Worm (Caenorhabditis elegans) whole organism, L3 larva: ENCODE measurements around the gene F08D12.7.

Experiments
- R02D3.7 ChIP-seq: fragments of 150-350 bp; optimal IDR thresholded peaks from 2 replicates; lab custom pipeline; 2014; ENCODE audit warnings: missing biosample characterization, missing genetic modification characterization
- ZK546.5 ChIP-seq: sonication (generic microtip); optimal IDR thresholded peaks from 2 replicates; lab custom pipeline; 2017; ENCODE audit warnings: missing biosample characterization, missing genetic modification characterization
- aly-2 ChIP-seq: fragments of 150-350 bp; optimal IDR thresholded peaks from 2 replicates; lab custom pipeline; 2014; ENCODE audit warnings: missing biosample characterization, missing genetic modification characterization
- ama-1 ChIP-seq: fragments of 150-350 bp; optimal IDR thresholded peaks from 2 replicates; lab custom pipeline; 2018
- ceh-16 ChIP-seq: sonication (generic microtip); optimal IDR thresholded peaks from 2 replicates; lab custom pipeline; 2017; ENCODE audit warnings: missing biosample characterization, missing genetic modification characterization
- ceh-28 ChIP-seq: fragments of 150-350 bp; optimal IDR thresholded peaks from 2 replicates; lab custom pipeline; 2014; ENCODE audit warnings: missing biosample characterization, missing genetic modification reagents, missing genetic modification characterization
- ceh-82 ChIP-seq: fragments of 150-350 bp; optimal IDR thresholded peaks from 2 replicates; lab custom pipeline; 2014; ENCODE audit warnings: missing biosample characterization, missing genetic modification characterization
- daf-12 ChIP-seq: fragments of 150-350 bp; optimal IDR thresholded peaks from 2 replicates; lab custom pipeline; 2014; ENCODE audit warnings: missing biosample characterization, missing genetic modification reagents, missing genetic modification characterization
- egl-27 ChIP-seq: sonication (generic microtip); optimal IDR thresholded peaks from 4 replicates; lab custom pipeline; 2017; ENCODE audit warnings: missing biosample characterization, missing genetic modification reagents, missing genetic modification characterization
- egl-5 ChIP-seq: fragments of 150-350 bp; optimal IDR thresholded peaks from 2 replicates; lab custom pipeline; 2017; ENCODE audit warnings: missing biosample characterization, missing genetic modification reagents, missing genetic modification characterization, inconsistent platforms
- elt-1 ChIP-seq: fragments of 150-350 bp; optimal IDR thresholded peaks from 2 replicates; lab custom pipeline; 2014; ENCODE audit warnings: missing biosample characterization, missing genetic modification characterization
- elt-2 ChIP-seq: sonication (generic microtip); optimal IDR thresholded peaks from 2 replicates; lab custom pipeline; 2016; ENCODE audit warnings: missing genetic modification reagents, mild to moderate bottlenecking, missing genetic modification characterization, missing compliant biosample characterization
- elt-3 ChIP-seq, 3 experiments: fragments of 150-350 bp in 1 of 3; sonication (generic microtip) in 2 of 3; optimal IDR thresholded peaks; 2 replicates in 2 of 3; 4 replicates in 1 of 3; lab custom pipeline; 2014 to 2017; ENCODE audit warnings: missing biosample characterization in 3 of 3, missing genetic modification characterization in 3 of 3
- eor-1 ChIP-seq, 2 experiments: fragments of 150-350 bp; optimal IDR thresholded peaks; 2 replicates each; lab custom pipeline; 2014 to 2018; ENCODE audit warnings: missing biosample characterization in 2 of 2, missing genetic modification characterization in 2 of 2
- fkh-10 ChIP-seq: sonication (generic microtip); optimal IDR thresholded peaks from 2 replicates; lab custom pipeline; 2017; ENCODE audit warnings: missing biosample characterization, missing genetic modification reagents, missing genetic modification characterization
- fkh-2 ChIP-seq: fragments of 150-350 bp; optimal IDR thresholded peaks from 2 replicates; lab custom pipeline; 2014; ENCODE audit warnings: missing biosample characterization, missing genetic modification reagents, missing genetic modification characterization
- fos-1 ChIP-seq: fragments of 150-350 bp; optimal IDR thresholded peaks from 2 replicates; lab custom pipeline; 2014; ENCODE audit warnings: missing biosample characterization, missing genetic modification characterization
- hmg-11 ChIP-seq: sonication (generic microtip); optimal IDR thresholded peaks from 2 replicates; lab custom pipeline; 2016; ENCODE audit warnings: missing genetic modification characterization, missing compliant biosample characterization
- jun-1 ChIP-seq: fragments of 150-350 bp; optimal IDR thresholded peaks from 2 replicates; lab custom pipeline; 2014; ENCODE audit warnings: missing biosample characterization, missing genetic modification reagents, missing genetic modification characterization
- lin-15B ChIP-seq: fragments of 150-350 bp; optimal IDR thresholded peaks from 2 replicates; lab custom pipeline; 2014; ENCODE audit warnings: missing biosample characterization, missing genetic modification characterization
- lin-39 ChIP-seq: fragments of 150-350 bp; optimal IDR thresholded peaks from 2 replicates; lab custom pipeline; 2018; ENCODE audit warnings: missing biosample characterization, missing genetic modification reagents, missing genetic modification characterization
- lsy-12 ChIP-seq: sonication (generic microtip); optimal IDR thresholded peaks from 2 replicates; lab custom pipeline; 2016; ENCODE audit warnings: mild to moderate bottlenecking, missing genetic modification characterization, missing compliant biosample characterization
- mdl-1 ChIP-seq: fragments of 150-350 bp; optimal IDR thresholded peaks from 2 replicates; lab custom pipeline; 2014; ENCODE audit warnings: missing biosample characterization, missing genetic modification characterization
- mml-1 ChIP-seq: fragments of 150-350 bp; sonication (generic microtip); optimal IDR thresholded peaks from 3 replicates; lab custom pipeline; 2014; ENCODE audit warnings: missing biosample characterization, missing genetic modification characterization
- nfya-1 ChIP-seq: sonication (generic microtip); optimal IDR thresholded peaks from 2 replicates; lab custom pipeline; 2017; ENCODE audit warnings: missing genetic modification characterization, mild to moderate bottlenecking, missing compliant biosample characterization, antibody characterized with exemption, moderate library complexity; ENCODE audit not compliant: insufficient read depth
- nhr-11 ChIP-seq: fragments of 150-350 bp; optimal IDR thresholded peaks from 2 replicates; lab custom pipeline; 2014; ENCODE audit warnings: missing biosample characterization, missing genetic modification characterization
- nhr-12 ChIP-seq: fragments of 150-350 bp; optimal IDR thresholded peaks from 2 replicates; lab custom pipeline; 2014; ENCODE audit warnings: missing biosample characterization, missing genetic modification characterization
- nhr-23 ChIP-seq: fragments of 150-350 bp; optimal IDR thresholded peaks from 2 replicates; lab custom pipeline; 2014; ENCODE audit warnings: missing biosample characterization, missing genetic modification reagents, missing genetic modification characterization
- nhr-237 ChIP-seq: fragments of 150-350 bp; optimal IDR thresholded peaks from 2 replicates; lab custom pipeline; 2014; ENCODE audit warnings: missing biosample characterization, missing genetic modification characterization
- nhr-25 ChIP-seq: sonication (generic microtip); optimal IDR thresholded peaks from 2 replicates; lab custom pipeline; 2017; ENCODE audit warnings: missing biosample characterization, missing genetic modification characterization
- nhr-28 ChIP-seq: fragments of 150-350 bp; optimal IDR thresholded peaks from 2 replicates; lab custom pipeline; 2014; ENCODE audit warnings: missing biosample characterization, missing genetic modification characterization
- nhr-43 ChIP-seq: sonication (generic microtip); optimal IDR thresholded peaks from 2 replicates; lab custom pipeline; 2016; ENCODE audit warnings: mild to moderate bottlenecking, missing genetic modification characterization, missing compliant biosample characterization; ENCODE audit not compliant: poor library complexity, severe bottlenecking
- nhr-67 ChIP-seq: fragments of 150-350 bp; optimal IDR thresholded peaks from 2 replicates; lab custom pipeline; 2014; ENCODE audit warnings: missing biosample characterization, missing genetic modification characterization
- nhr-76 ChIP-seq: fragments of 150-350 bp; sonication (generic microtip); optimal IDR thresholded peaks from 5 replicates; lab custom pipeline; 2014; ENCODE audit warnings: missing biosample characterization, missing genetic modification characterization
- nhr-77 ChIP-seq: fragments of 150-350 bp; optimal IDR thresholded peaks from 2 replicates; lab custom pipeline; 2014; ENCODE audit warnings: missing biosample characterization, missing genetic modification characterization
- pha-4 ChIP-seq: fragments of 150-350 bp; optimal IDR thresholded peaks from 2 replicates; lab custom pipeline; 2014; ENCODE audit warnings: missing biosample characterization, missing genetic modification reagents, missing genetic modification characterization
- pqm-1 ChIP-seq: fragments of 150-350 bp; optimal IDR thresholded peaks from 2 replicates; lab custom pipeline; 2017; ENCODE audit warnings: missing biosample characterization, missing genetic modification characterization, inconsistent platforms
- sea-2 ChIP-seq: fragments of 150-350 bp; sonication (generic microtip); optimal IDR thresholded peaks from 4 replicates; lab custom pipeline; 2014; ENCODE audit warnings: missing biosample characterization, missing genetic modification reagents, missing genetic modification characterization
- skn-1 ChIP-seq: fragments of 150-350 bp; optimal IDR thresholded peaks from 2 replicates; lab custom pipeline; 2014; ENCODE audit warnings: missing biosample characterization, missing genetic modification characterization
- snpc-4 ChIP-seq: fragments of 150-350 bp; optimal IDR thresholded peaks from 2 replicates; lab custom pipeline; 2014; ENCODE audit warnings: missing biosample characterization, missing genetic modification characterization
- tbx-2 ChIP-seq: sonication (generic microtip); optimal IDR thresholded peaks from 2 replicates; lab custom pipeline; 2016; ENCODE audit warnings: mild to moderate bottlenecking, missing genetic modification characterization, missing compliant biosample characterization
- unc-39 ChIP-seq: sonication (generic microtip); optimal IDR thresholded peaks from 4 replicates; lab custom pipeline; 2017; ENCODE audit warnings: missing biosample characterization, missing genetic modification characterization
- unc-62 ChIP-seq: fragments of 150-350 bp; sonication (generic microtip); optimal IDR thresholded peaks from 4 replicates; lab custom pipeline; 2014; ENCODE audit warnings: missing biosample characterization, missing genetic modification reagents, missing genetic modification characterization
- zag-1 ChIP-seq: fragments of 150-350 bp; optimal IDR thresholded peaks from 2 replicates; lab custom pipeline; 2014; ENCODE audit warnings: missing biosample characterization, missing genetic modification characterization
- ztf-11 ChIP-seq: fragments of 150-350 bp; optimal IDR thresholded peaks from 2 replicates; lab custom pipeline; 2014; ENCODE audit warnings: missing biosample characterization, missing genetic modification characterization

F08D12.7 gene

DNA sequence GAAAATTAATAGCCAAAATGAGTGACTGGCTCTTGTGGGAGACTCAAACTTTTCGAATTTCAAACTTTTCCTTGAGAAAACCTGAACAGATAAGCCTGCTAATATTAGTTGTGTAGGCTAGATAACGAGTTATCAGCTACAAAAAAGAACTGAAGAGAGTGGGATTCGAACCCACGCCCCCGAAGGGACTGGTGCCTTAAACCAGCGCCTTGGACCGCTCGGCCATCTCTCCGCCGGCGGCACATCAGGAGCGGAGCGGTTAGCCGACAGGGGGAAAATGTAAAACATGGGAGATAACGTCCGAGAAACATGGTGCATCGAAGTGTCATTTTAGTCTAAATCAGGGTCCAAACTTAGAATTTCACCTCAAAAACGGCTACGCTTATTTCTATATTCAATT lies 33.3 kb downstream of the F08D12.7 start:
- TF ChIP-seq ceh-82 (tag; lab: Kevin White, UChicago) (no peak), egl-5 (no peak), nhr-77 (tag; lab: Kevin White, UChicago) (no peak), elt-2 (tag; lab: Kevin White, UChicago) (no peak), unc-62 (GFP tag; lab: Kevin White, UChicago) (no peak), pqm-1 (no peak), nhr-25 (tag; lab: Kevin White, UChicago) (no peak), ama-1 (no peak), aly-2 (tag; lab: Kevin White, UChicago) (no peak), hmg-11 (tag; lab: Kevin White, UChicago) (no peak), ceh-16 (tag; lab: Kevin White, UChicago) (no peak), elt-3 (tag; optimal IDR thresholded peaks at IDR 0.05; lab: Kevin White, UChicago) (no peak), nhr-67 (tag; lab: Kevin White, UChicago) (no peak), skn-1 (no peak), fos-1 (tag; lab: Kevin White, UChicago) (no peak), nhr-12 (no peak), nhr-11 (tag; lab: Kevin White, UChicago) (no peak), daf-12 (no peak), zag-1 (tag; lab: Kevin White, UChicago) (no peak), elt-1 (tag; lab: Kevin White, UChicago) (no peak)

DNA sequence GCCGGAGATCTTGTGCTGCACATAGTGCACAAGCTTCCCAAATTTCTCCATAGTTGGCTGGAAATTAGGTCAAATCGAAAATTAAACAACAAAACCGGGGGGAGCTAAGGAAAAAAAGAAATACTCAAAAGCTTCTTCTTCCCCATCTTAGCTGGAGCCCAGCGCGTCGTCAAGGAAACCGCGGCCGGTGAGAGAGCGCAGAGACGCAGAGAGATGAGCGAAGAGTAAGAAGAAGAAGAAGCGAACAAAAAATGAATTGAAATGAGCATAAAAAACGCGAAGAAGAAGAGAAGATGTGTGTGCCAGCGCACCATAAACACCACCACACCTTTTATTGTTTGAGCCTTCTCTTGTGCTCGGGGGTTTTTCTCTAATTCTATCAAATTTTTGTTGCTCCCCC lies 33.7 kb downstream of the F08D12.7 start, which contains the start of gene wdr-31:
Gene wdr-31, minus strand, starts transcription at position 101 of the 400 bp plus-strand sequence.
- TF ChIP-seq ZK546.5 (no peak), zag-1 (tag; lab: Kevin White, UChicago) (no peak), nhr-67 (tag; lab: Kevin White, UChicago) (no peak), tbx-2 (no peak), eor-1 (tag; optimal IDR thresholded peaks at IDR 0.05; lab: Kevin White, UChicago) (no peak), aly-2 (tag; lab: Kevin White, UChicago) (no peak), fos-1 (tag; lab: Kevin White, UChicago) (no peak), sea-2 (GFP tag; lab: Kevin White, UChicago) (no peak), nhr-77 (tag; lab: Kevin White, UChicago) (no peak), snpc-4 (no peak), jun-1 (tag; lab: Kevin White, UChicago) (no peak), nhr-23 (tag; lab: Kevin White, UChicago) (no peak), R02D3.7 (no peak), nhr-76 (tag; lab: Kevin White, UChicago) (no peak), mml-1 (tag; lab: Kevin White, UChicago) (no peak), elt-3 (tag; optimal IDR thresholded peaks at IDR 0.05; lab: Kevin White, UChicago) (no peak), pqm-1 (no peak)

DNA sequence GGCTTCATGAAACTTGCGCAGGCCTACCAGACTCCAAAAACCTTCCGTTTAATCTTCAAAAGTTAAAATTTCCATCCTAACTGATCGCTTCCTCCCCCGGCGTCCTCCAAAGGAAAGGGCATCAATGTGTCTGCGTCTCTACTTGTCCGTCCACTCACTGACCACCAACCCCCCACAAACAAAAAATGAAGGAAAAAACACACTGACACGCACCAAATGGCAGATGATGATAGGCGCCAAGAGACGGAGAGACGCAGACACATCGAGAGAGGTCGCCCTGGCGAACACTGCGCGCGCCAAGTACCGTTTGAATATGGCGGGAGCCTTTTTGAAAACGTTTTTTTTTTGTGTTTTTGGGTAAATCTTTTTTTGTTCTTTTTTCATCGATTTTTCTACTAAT lies 34.2 kb downstream of the F08D12.7 start:
- TF ChIP-seq nhr-76 (tag; lab: Kevin White, UChicago) = no peak
- TF ChIP-seq tbx-2 = no peak
- TF ChIP-seq egl-5 = no peak
- no peak for TF ChIP-seq ama-1
- TF ChIP-seq unc-39 (tag; lab: Kevin White, UChicago) = no peak
- peak; percentile 61 for TF ChIP-seq lin-39
- no peak for TF ChIP-seq daf-12
- no peak for TF ChIP-seq nhr-12
- no peak for TF ChIP-seq mml-1 (tag; lab: Kevin White, UChicago)
- TF ChIP-seq ceh-16 (tag; lab: Kevin White, UChicago) = no peak
- TF ChIP-seq ceh-28 (tag; lab: Kevin White, UChicago) = no peak
- TF ChIP-seq lin-15B = no peak
- peak; percentile 79 for TF ChIP-seq nfya-1 (tag; lab: Kevin White, UChicago)
- no peak for TF ChIP-seq aly-2 (tag; lab: Kevin White, UChicago)
- TF ChIP-seq jun-1 (tag; lab: Kevin White, UChicago) = peak; percentile 17
- TF ChIP-seq elt-1 (tag; lab: Kevin White, UChicago) = no peak
- TF ChIP-seq nhr-23 (tag; lab: Kevin White, UChicago) = peak; percentile 20
- no peak for TF ChIP-seq fos-1 (tag; lab: Kevin White, UChicago)
- no peak for TF ChIP-seq ZK546.5
- no peak for TF ChIP-seq nhr-11 (tag; lab: Kevin White, UChicago)
- no peak for TF ChIP-seq nhr-77 (tag; lab: Kevin White, UChicago)
- no peak for TF ChIP-seq elt-3 (tag; optimal IDR thresholded peaks at IDR 0.05; lab: Kevin White, UChicago)
- no peak for TF ChIP-seq elt-2 (tag; lab: Kevin White, UChicago)
- TF ChIP-seq nhr-28 (tag; lab: Kevin White, UChicago) = no peak
- no peak for TF ChIP-seq mdl-1
- TF ChIP-seq nhr-67 (tag; lab: Kevin White, UChicago) = no peak
- TF ChIP-seq nhr-25 (tag; lab: Kevin White, UChicago) = peak; percentile 32
- TF ChIP-seq pqm-1 = no peak
- TF ChIP-seq zag-1 (tag; lab: Kevin White, UChicago) = no peak
- no peak for TF ChIP-seq nhr-237 (tag; lab: Kevin White, UChicago)
- no peak for TF ChIP-seq sea-2 (GFP tag; lab: Kevin White, UChicago)
- TF ChIP-seq lsy-12 (tag; lab: Kevin White, UChicago) = no peak
- peak; percentile 23 for TF ChIP-seq snpc-4
- no peak for TF ChIP-seq egl-27 (tag; lab: Kevin White, UChicago)
- TF ChIP-seq ztf-11 = no peak
- no peak for TF ChIP-seq fkh-2 (tag; lab: Kevin White, UChicago)
- TF ChIP-seq nhr-43 = no peak
- no peak for TF ChIP-seq R02D3.7
- TF ChIP-seq pha-4 (tag; lab: Kevin White, UChicago) = no peak
- no peak for TF ChIP-seq unc-62 (GFP tag; lab: Kevin White, UChicago)
- TF ChIP-seq fkh-10 (GFP tag; lab: Kevin White, UChicago) = no peak
- TF ChIP-seq skn-1 = no peak
- peak; percentile 40 for TF ChIP-seq hmg-11 (tag; lab: Kevin White, UChicago)
- TF ChIP-seq eor-1 (tag; optimal IDR thresholded peaks at IDR 0.05; lab: Kevin White, UChicago) = no peak
